Worm (Caenorhabditis elegans) whole organism, early embryonic: Measurements from ENCODE around the gene col-157.

Source experiments
- B0310.2 ChIP-seq: sonication (generic microtip); optimal IDR thresholded peaks from 2 replicates; lab custom pipeline; 2016; ENCODE audit warnings: mild to moderate bottlenecking, missing genetic modification characterization, missing compliant biosample characterization
- F13C5.2 ChIP-seq: sonication (generic microtip); optimal IDR thresholded peaks from 2 replicates; lab custom pipeline; 2017; ENCODE audit warnings: mild to moderate bottlenecking, missing genetic modification characterization, inconsistent platforms, missing compliant biosample characterization
- aly-1 ChIP-seq: sonication (generic microtip); optimal IDR thresholded peaks from 2 replicates; lab custom pipeline; 2016; ENCODE audit warnings: missing genetic modification characterization, missing compliant biosample characterization
- ama-1 ChIP-seq: fragments of 150-350 bp; optimal IDR thresholded peaks from 2 replicates; lab custom pipeline; 2014
- ceh-13 ChIP-seq: fragments of 200-800 bp; sonication (Bioruptor generic); optimal IDR thresholded peaks from 2 replicates; lab custom pipeline; 2018; ENCODE audit warnings: mild to moderate bottlenecking, missing genetic modification characterization, missing compliant biosample characterization
- ceh-36 ChIP-seq: sonication (generic microtip); optimal IDR thresholded peaks from 2 replicates; lab custom pipeline; 2016; ENCODE audit warnings: missing genetic modification characterization, inconsistent platforms, missing compliant biosample characterization
- ets-7 ChIP-seq: sonication (generic microtip); optimal IDR thresholded peaks from 2 replicates; lab custom pipeline; 2016; ENCODE audit warnings: missing genotype, missing genetic modification characterization, missing compliant biosample characterization
- flt-1 ChIP-seq: fragments of 200-800 bp; sonication (Bioruptor generic); IDR thresholded peaks from 2 replicates; pipeline ENCODE4 v1.3.6; 2022; ENCODE audit warnings: missing genetic modification characterization, missing compliant biosample characterization
- hmbx-1 ChIP-seq: sonication (generic microtip); optimal IDR thresholded peaks from 2 replicates; lab custom pipeline; 2016; ENCODE audit warnings: mild to moderate bottlenecking, missing genetic modification characterization, missing compliant biosample characterization
- hmg-4 ChIP-seq: fragments of 200-800 bp; sonication (Bioruptor generic); optimal IDR thresholded peaks from 2 replicates; lab custom pipeline; 2018; ENCODE audit warnings: mild to moderate bottlenecking, missing genetic modification characterization, missing compliant biosample characterization
- hnd-1 ChIP-seq: sonication (generic microtip); optimal IDR thresholded peaks from 2 replicates; lab custom pipeline; 2016; ENCODE audit warnings: missing genetic modification characterization, missing compliant biosample characterization
- pes-1 ChIP-seq: fragments of 200-800 bp; sonication (Bioruptor generic); IDR thresholded peaks from 2 replicates; pipeline ENCODE4 v1.3.6; 2022; ENCODE audit warnings: missing genetic modification reagents, missing genetic modification characterization, missing compliant biosample characterization
- scrt-1 ChIP-seq: fragments of 200-800 bp; sonication (Bioruptor generic); IDR thresholded peaks from 2 replicates; pipeline ENCODE4 v1.3.6; 2022; ENCODE audit warnings: missing genetic modification characterization, missing compliant biosample characterization
- sea-1 ChIP-seq: fragments of 200-800 bp; sonication (Bioruptor generic); conservative IDR thresholded peaks from 2 replicates; pipeline ENCODE4 v1.3.6; 2022; ENCODE audit warnings: missing genetic modification characterization, missing compliant biosample characterization
- tbx-11 ChIP-seq: fragments of 200-800 bp; sonication (Bioruptor generic); IDR thresholded peaks from 2 replicates; pipeline ENCODE4 v1.3.6; 2022; ENCODE audit warnings: missing genetic modification characterization, missing compliant biosample characterization
- tbx-37 ChIP-seq: fragments of 200-800 bp; sonication (Bioruptor generic); conservative IDR thresholded peaks from 2 replicates; pipeline ENCODE4 v1.3.6; 2022; ENCODE audit warnings: missing genetic modification reagents, missing genetic modification characterization, missing compliant biosample characterization
- tra-4 ChIP-seq: sonication (generic microtip); optimal IDR thresholded peaks from 2 replicates; lab custom pipeline; 2017; ENCODE audit warnings: missing genetic modification characterization, missing compliant biosample characterization

The col-157 gene

DNA sequence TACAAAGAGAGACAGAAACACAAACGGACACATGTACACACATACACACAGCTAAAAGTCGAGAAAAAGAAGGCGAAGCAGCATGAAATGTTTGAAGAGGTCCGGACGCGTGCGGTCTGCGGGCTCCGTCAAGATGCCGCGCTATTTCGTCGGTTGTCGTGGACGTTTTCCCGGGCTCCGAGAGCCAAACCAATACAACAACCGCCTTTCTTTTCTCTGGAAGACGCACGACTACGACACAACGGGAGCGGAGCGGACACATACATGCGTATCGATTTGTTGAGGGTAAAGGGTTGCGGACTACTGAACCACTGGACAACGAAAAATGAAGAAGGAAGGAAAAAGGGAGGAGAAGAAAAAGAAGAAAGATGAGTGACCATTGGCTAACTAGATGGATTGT is 38.5 kb upstream of the col-157 start:
- TF ChIP-seq hmg-4 (peak; percentile 25), F13C5.2 (tag; lab: Kevin White, UChicago) (no peak)

DNA sequence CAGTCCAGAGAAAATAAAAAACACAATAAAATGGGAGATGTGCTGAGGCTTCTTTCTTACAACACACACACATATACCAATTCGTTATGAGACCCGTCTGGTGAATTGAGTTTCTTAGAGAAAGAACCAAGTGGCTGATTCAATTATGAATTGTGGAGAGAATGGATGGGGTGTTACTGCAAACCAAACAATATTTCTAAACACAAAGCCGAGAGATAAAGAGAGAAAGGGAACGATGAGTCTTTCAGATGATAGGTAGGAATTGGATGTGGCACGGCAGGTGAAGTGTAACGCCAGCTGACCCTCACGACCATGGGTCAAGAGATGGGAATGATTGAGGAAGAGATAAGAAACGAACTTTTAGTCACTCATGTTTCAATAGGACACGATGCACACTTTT is 37.5 kb upstream of the col-157 start, which contains the start of gene mig-17:
mig-17 (plus strand) TSS at position 389 of the 400 bp plus-strand sequence.
- TF ChIP-seq tbx-37, result no peak
- no peak for TF ChIP-seq pes-1
- TF ChIP-seq ceh-13 (GFP tag; lab: Kevin White, UChicago), result no peak
- TF ChIP-seq ceh-36 (tag; lab: Kevin White, UChicago), result no peak
- TF ChIP-seq flt-1 (GFP tag; lab: Robert Waterston, UW), result no peak
- TF ChIP-seq hmbx-1 (tag; lab: Kevin White, UChicago), result no peak
- no peak for TF ChIP-seq aly-1 (tag; lab: Kevin White, UChicago)
- TF ChIP-seq hnd-1, result no peak
- TF ChIP-seq ets-7, result no peak
- no peak for TF ChIP-seq F13C5.2 (tag; lab: Kevin White, UChicago)
- no peak for TF ChIP-seq sea-1
- no peak for TF ChIP-seq tra-4
- TF ChIP-seq hmg-4, result no peak
- no peak for TF ChIP-seq ama-1

DNA sequence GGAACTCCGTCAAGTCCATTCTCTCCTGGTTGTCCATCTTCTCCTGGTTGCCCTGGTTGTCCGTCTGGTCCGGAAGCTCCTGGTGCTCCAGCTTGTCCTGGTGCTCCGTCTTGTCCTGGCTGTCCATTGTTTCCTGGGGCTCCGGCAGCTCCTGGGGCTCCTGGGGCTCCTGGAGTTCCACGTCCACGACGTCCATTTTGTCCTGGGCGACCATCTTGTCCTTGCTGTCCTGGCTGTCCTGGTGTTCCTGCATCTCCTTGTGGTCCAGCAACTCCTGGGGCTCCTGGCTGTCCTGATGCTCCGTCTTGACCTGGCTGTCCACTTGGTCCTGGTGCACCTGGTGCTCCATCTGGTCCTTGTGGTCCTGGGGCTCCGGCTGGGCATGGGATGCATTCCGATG is 34.4 kb upstream of the col-157 start:
- TF ChIP-seq ceh-13 (GFP tag; lab: Kevin White, UChicago), result no peak
- TF ChIP-seq ama-1, result no peak
- TF ChIP-seq hnd-1, result no peak
- no peak for TF ChIP-seq ets-7
- TF ChIP-seq sea-1, result no peak
- no peak for TF ChIP-seq tra-4
- TF ChIP-seq aly-1 (tag; lab: Kevin White, UChicago), result no peak
- TF ChIP-seq tbx-11, result no peak
- TF ChIP-seq flt-1 (GFP tag; lab: Robert Waterston, UW), result no peak
- no peak for TF ChIP-seq tbx-37
- no peak for TF ChIP-seq ceh-36 (tag; lab: Kevin White, UChicago)
- TF ChIP-seq B0310.2 (tag; lab: Kevin White, UChicago), result no peak
- TF ChIP-seq hmbx-1 (tag; lab: Kevin White, UChicago), result no peak

DNA sequence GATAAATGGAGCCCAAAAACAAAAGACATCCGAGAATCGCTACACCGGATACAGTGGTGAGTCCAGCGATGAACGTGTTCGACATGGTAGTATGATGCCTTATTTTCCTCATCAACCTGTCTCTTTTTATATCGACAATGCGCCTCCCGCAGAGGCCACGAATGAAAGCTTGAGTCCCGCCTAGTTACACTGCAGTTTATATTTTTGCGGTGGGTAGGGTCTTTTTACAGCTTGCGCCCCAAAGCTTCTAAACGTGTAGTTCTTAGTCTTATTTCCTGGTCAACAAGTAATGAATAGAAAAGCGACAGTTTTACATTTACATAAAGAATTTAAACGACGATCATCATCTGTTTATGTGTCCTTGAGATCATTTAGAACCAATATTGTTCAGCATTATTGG is 33.6 kb upstream of the col-157 start, which contains the start of gene col-156:
col-156 (minus strand) TSS at position 101 of the 400 bp plus-strand sequence.
- no peak for TF ChIP-seq pes-1
- no peak for TF ChIP-seq ets-7
- no peak for TF ChIP-seq ama-1
- TF ChIP-seq F13C5.2 (tag; lab: Kevin White, UChicago), result no peak
- no peak for TF ChIP-seq ceh-13 (GFP tag; lab: Kevin White, UChicago)
- TF ChIP-seq hnd-1, result no peak
- TF ChIP-seq tbx-11, result no peak
- no peak for TF ChIP-seq ceh-36 (tag; lab: Kevin White, UChicago)
- TF ChIP-seq sea-1, result no peak
- no peak for TF ChIP-seq hmg-4

DNA sequence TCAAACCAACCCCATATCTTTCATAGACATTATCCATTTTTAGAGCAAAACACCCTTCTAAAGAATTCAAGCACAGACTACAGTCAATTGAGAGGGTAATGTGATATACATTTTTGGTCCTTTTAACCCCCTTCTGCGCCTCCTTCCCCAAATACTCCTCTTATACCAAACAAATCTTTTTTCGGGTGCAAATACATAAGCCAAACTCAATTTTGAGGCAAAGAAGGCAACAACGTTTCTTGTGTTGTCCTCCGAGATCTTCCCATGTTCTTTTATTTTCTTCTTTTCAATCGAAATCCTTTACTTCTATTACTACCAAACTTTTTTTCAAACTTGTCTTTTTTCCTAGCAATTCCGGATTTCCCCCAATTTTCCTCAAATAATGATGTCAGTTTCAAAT is 28.9 kb upstream of the col-157 start:
- no peak for TF ChIP-seq tra-4
- TF ChIP-seq ets-7, result no peak
- TF ChIP-seq hnd-1, result no peak
- TF ChIP-seq sea-1, result no peak
- no peak for TF ChIP-seq tbx-37

DNA sequence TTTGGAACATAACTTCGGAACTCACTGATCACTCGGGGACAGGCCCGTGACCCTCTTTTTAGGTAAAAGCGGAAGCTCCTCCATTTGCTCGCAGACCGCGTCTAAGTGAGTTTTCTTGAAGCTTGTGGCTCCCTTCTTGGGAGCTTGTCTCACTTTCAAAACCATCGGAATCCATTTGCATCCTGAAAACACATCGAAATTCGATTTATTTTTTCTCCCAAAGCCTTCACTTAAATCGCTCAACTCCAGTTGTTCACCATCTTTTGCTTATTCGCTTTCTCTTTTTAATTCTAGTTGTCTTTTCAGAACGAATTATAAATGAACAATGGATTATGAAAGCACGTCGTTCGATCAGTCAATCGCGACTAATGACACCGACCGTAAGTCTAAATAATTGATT is 24.6 kb upstream of the col-157 start, which contains the start of gene T11F9.1:
T11F9.1 (plus strand) TSS at position 301 of the 400 bp plus-strand sequence.
- TF ChIP-seq sea-1 (no peak), scrt-1 (GFP tag; lab: Robert Waterston, UW) (no peak), hmbx-1 (tag; lab: Kevin White, UChicago) (no peak), B0310.2 (tag; lab: Kevin White, UChicago) (no peak), tbx-11 (no peak), F13C5.2 (tag; lab: Kevin White, UChicago) (no peak), tra-4 (no peak), hnd-1 (no peak), ceh-13 (GFP tag; lab: Kevin White, UChicago) (no peak), flt-1 (GFP tag; lab: Robert Waterston, UW) (no peak), ceh-36 (tag; lab: Kevin White, UChicago) (no peak), pes-1 (no peak), aly-1 (tag; lab: Kevin White, UChicago) (no peak), ama-1 (no peak), ets-7 (no peak), tbx-37 (no peak), hmg-4 (no peak)

DNA sequence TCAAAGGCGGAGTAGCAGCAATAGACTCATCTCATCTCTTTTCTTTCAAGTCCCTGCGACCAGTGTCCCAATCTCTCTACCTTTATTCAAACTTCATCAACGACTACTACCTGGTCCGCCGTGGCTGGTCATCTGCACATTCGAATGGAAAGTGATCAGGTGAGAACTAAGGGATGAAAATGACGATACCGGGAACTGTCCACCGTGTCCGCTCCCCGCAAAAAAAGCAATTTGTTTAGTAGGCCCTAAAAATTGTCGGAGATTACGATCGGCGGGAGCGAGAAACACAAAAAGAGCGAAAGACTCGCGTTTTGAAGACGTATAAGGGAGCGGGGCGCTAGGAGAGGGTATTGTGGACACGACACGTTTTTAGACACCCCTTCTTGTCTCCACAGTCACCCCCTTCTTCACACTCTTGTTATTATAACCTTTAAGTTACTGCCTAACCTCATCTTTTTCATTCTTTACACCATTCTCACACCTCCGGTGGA is 20.8 kb upstream of the col-157 start, which contains the start of gene zipt-16:
zipt-16 (plus strand) TSS at position 51 of the 491 bp plus-strand sequence.
- TF ChIP-seq scrt-1 (GFP tag; lab: Robert Waterston, UW) (no peak), sea-1 (no peak), tbx-37 (no peak), ets-7 (no peak), hmg-4 (no peak)

DNA sequence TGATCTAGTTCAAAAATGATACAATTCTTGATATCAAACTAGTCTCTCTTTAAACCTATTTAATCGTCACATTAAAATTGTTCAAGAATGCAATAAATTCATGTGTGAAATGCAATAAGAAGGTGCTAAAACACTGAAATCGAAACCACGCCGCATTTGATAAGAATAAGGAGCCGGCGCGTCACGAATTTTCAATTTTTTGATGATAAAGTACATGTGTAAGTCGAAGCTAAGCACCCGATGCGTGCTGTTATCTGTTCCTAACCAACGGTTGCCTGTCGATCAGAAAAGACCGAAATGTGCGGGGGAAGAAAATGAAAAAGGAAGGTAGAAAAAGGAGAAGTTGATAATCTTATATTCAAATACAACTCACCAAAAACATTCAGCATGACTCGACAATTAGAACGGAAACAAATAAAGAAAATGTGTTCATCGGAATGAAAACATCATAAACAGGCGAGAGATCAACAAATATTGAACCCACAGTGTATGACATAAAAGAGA is 13.6 kb upstream of the col-157 start, which contains the start of gene aat-6:
aat-6 (minus strand) TSS at position 454 of the 504 bp plus-strand sequence.
- no peak for TF ChIP-seq hmg-4
- TF ChIP-seq B0310.2 (tag; lab: Kevin White, UChicago), result no peak
- TF ChIP-seq tra-4, result no peak
- TF ChIP-seq ceh-13 (GFP tag; lab: Kevin White, UChicago), result no peak
- no peak for TF ChIP-seq sea-1
- TF ChIP-seq tbx-37, result no peak
- TF ChIP-seq tbx-11, result no peak
- no peak for TF ChIP-seq ama-1
- TF ChIP-seq hnd-1, result no peak

DNA sequence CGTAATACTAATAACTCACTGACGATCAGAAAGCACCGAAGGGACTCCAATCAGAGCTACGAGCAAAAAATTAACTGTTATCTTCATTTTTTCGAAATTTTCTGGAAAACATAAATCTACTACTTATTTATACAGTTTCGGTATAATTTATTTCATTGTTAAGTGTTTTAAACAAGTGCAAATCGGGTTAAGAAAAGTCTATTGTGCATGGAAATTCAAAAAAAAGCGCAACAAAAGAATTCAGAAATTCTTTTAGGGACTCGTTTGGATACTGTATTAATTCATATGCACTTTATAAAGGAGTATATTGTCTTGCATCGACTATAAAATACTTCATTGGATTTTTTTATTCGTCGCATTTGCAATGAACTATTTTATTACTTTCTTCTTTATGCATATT is 11.6 kb upstream of the col-157 start, which contains the start of the genes nas-20 and nas-21:
nas-20 (minus strand) TSS at position 101 of the 400 bp plus-strand sequence.
nas-21 (plus strand) TSS at position 356 of the 400 bp plus-strand sequence.
- TF ChIP-seq tbx-37, result no peak
- no peak for TF ChIP-seq flt-1 (GFP tag; lab: Robert Waterston, UW)
- TF ChIP-seq B0310.2 (tag; lab: Kevin White, UChicago), result no peak
- no peak for TF ChIP-seq ceh-36 (tag; lab: Kevin White, UChicago)
- no peak for TF ChIP-seq ceh-13 (GFP tag; lab: Kevin White, UChicago)
